Fruit fly (Drosophila melanogaster): ENCODE results near the gene SdhAL.

DNA sequence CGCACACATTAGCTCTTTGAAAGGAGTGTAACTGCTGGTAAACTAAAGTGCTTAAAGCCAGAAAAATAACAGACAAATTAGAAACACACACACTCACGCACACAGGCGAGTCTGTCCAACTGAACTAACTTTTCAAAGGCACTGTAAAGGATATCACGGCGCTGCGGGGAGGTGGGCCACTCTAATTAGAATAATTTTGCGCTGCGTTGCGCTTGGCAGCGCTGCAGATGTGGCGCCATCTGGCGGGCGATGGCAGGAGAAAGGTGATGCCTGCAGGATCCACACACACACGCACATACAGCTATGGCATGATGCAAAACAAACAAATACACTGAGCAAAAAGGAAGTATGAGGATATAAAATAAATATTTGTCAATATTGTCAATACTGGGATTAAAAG is 48.5 kb downstream of the SdhAL start:
- TF ChIP-seq cad (GFP tag; optimal IDR thresholded peaks at IDR 0.05) (no peak), CG8944 (GFP tag; optimal IDR thresholded peaks at IDR 0.05) (no peak), CG5953 (GFP tag; IDR thresholded peaks at IDR 0.05) (no peak), CG8359 (GFP tag; optimal IDR thresholded peaks at IDR 0.05; ENCODE audit: borderline replicate concordance) (no peak), lola (GFP tag; optimal IDR thresholded peaks at IDR 0.05) (no peak), gfzf (GFP tag; optimal IDR thresholded peaks at IDR 0.05) (no peak), crp (GFP tag; optimal IDR thresholded peaks at IDR 0.05) (no peak), prd (optimal IDR thresholded peaks at IDR 0.05) (no peak), prd (GFP tag; IDR thresholded peaks at IDR 0.05) (no peak), CG15696 (tag; optimal IDR thresholded peaks at IDR 0.05) (no peak), peb (GFP tag; IDR thresholded peaks at IDR 0.05) (no peak), gcm2 (GFP tag; optimal IDR thresholded peaks at IDR 0.05) (no peak)

Measured in whole organism, embryonic.